Worm (Caenorhabditis elegans) whole organism, young adult: Measurements from ENCODE around the gene F26G1.5.

ENCODE experiments used
- B0019.2 ChIP-seq: fragments of 200-800 bp; sonication (Bioruptor generic); conservative IDR thresholded peaks from 2 replicates; pipeline ENCODE4 v1.3.6; 2022; ENCODE audit warnings: missing genetic modification reagents, missing genetic modification characterization, missing compliant biosample characterization
- B0261.1 ChIP-seq: sonication (generic microtip); optimal IDR thresholded peaks from 2 replicates; lab custom pipeline; 2016; ENCODE audit warnings: mild to moderate bottlenecking, missing genetic modification characterization, moderate library complexity, missing compliant biosample characterization
- F23B12.7 ChIP-seq: sonication (generic microtip); optimal IDR thresholded peaks from 2 replicates; lab custom pipeline; 2017; ENCODE audit warnings: missing genetic modification characterization, mild to moderate bottlenecking, missing compliant biosample characterization, antibody characterized with exemption, moderate library complexity; ENCODE audit not compliant: insufficient read depth
- F33H1.4 ChIP-seq: fragments of 200-800 bp; sonication (Bioruptor generic); IDR thresholded peaks from 2 replicates; pipeline ENCODE4 v1.3.6; 2022; ENCODE audit warnings: missing genetic modification reagents, missing genetic modification characterization, missing compliant biosample characterization
- F37B4.10 ChIP-seq: fragments of 200-800 bp; sonication (Bioruptor generic); IDR thresholded peaks from 2 replicates; pipeline ENCODE4 v1.3.6; 2022; ENCODE audit warnings: missing genetic modification characterization, missing compliant biosample characterization
- F52B5.7 ChIP-seq: sonication (generic microtip); optimal IDR thresholded peaks from 2 replicates; lab custom pipeline; 2016; ENCODE audit warnings: mild to moderate bottlenecking, missing genetic modification characterization, missing compliant biosample characterization
- F57C9.4 ChIP-seq: sonication (generic microtip); optimal IDR thresholded peaks from 2 replicates; lab custom pipeline; 2017; ENCODE audit warnings: mild to moderate bottlenecking, missing genetic modification characterization, missing compliant biosample characterization
- K11D2.4 ChIP-seq: fragments of 200-800 bp; sonication (Bioruptor generic); IDR thresholded peaks from 2 replicates; pipeline ENCODE4 v1.3.6; 2022; ENCODE audit warnings: missing genetic modification reagents, missing genetic modification characterization, missing compliant biosample characterization
- Y95B8A.8 ChIP-seq: fragments of 200-800 bp; sonication (Bioruptor generic); IDR thresholded peaks from 2 replicates; pipeline ENCODE4 v1.3.6; 2022; ENCODE audit warnings: missing genetic modification reagents, missing genetic modification characterization, missing compliant biosample characterization
- ZK185.1 ChIP-seq: sonication (generic microtip); optimal IDR thresholded peaks from 2 replicates; lab custom pipeline; 2016; ENCODE audit warnings: mild to moderate bottlenecking, missing genetic modification characterization, missing compliant biosample characterization; ENCODE audit not compliant: poor library complexity, severe bottlenecking
- akir-1 ChIP-seq: fragments of 200-800 bp; sonication (Bioruptor generic); optimal IDR thresholded peaks from 2 replicates; lab custom pipeline; 2018; ENCODE audit warnings: mild to moderate bottlenecking, missing genetic modification characterization, moderate library complexity, missing compliant biosample characterization
- ama-1 ChIP-seq, 3 experiments: fragments of 150-350 bp in 1 of 3; sonication (generic microtip) in 2 of 3; optimal IDR thresholded peaks; 2 replicates each; lab custom pipeline; 2014 to 2018; ENCODE audit warnings: missing biosample characterization in 2 of 3, missing genetic modification characterization in 2 of 3, missing genetic modification reagents in 2 of 3
- aptf-2 ChIP-seq: fragments of 200-800 bp; sonication (Bioruptor generic); conservative IDR thresholded peaks from 2 replicates; pipeline ENCODE4 v1.3.6; 2022; ENCODE audit warnings: missing genetic modification reagents, missing genetic modification characterization, missing compliant biosample characterization
- attf-3 ChIP-seq: fragments of 200-800 bp; sonication (Bioruptor generic); conservative IDR thresholded peaks from 2 replicates; pipeline ENCODE4 v1.3.6; 2022; ENCODE audit warnings: missing genetic modification reagents, missing genetic modification characterization, missing compliant biosample characterization
- ccch-3 ChIP-seq: fragments of 200-800 bp; sonication (Bioruptor generic); optimal IDR thresholded peaks from 2 replicates; lab custom pipeline; 2018; ENCODE audit warnings: mild to moderate bottlenecking, missing genetic modification characterization, missing compliant biosample characterization
- cebp-2 ChIP-seq: fragments of 200-800 bp; sonication (Bioruptor generic); IDR thresholded peaks from 2 replicates; pipeline ENCODE4 v1.3.6; 2022; ENCODE audit warnings: missing genetic modification characterization, missing compliant biosample characterization
- ceh-100 ChIP-seq: fragments of 200-800 bp; sonication (Bioruptor generic); IDR thresholded peaks from 2 replicates; pipeline ENCODE4 v1.3.6; 2022; ENCODE audit warnings: missing genetic modification reagents, missing genetic modification characterization, missing compliant biosample characterization
- ceh-79 ChIP-seq: sonication (generic microtip); optimal IDR thresholded peaks from 2 replicates; lab custom pipeline; 2017; ENCODE audit warnings: mild to moderate bottlenecking, missing genetic modification characterization, missing compliant biosample characterization
- ceh-91 ChIP-seq: fragments of 200-800 bp; sonication (Bioruptor generic); IDR thresholded peaks from 2 replicates; pipeline ENCODE4 v1.3.6; 2022; ENCODE audit warnings: missing genetic modification reagents, missing genetic modification characterization, missing compliant biosample characterization
- die-1 ChIP-seq: sonication (generic microtip); optimal IDR thresholded peaks from 2 replicates; lab custom pipeline; 2016; ENCODE audit warnings: missing genotype, mild to moderate bottlenecking, missing genetic modification characterization, missing compliant biosample characterization
- dox-1 ChIP-seq: fragments of 200-800 bp; sonication (Bioruptor generic); IDR thresholded peaks from 2 replicates; pipeline ENCODE4 v1.3.6; 2022; ENCODE audit warnings: missing genetic modification reagents, missing genetic modification characterization, missing compliant biosample characterization
- egl-44 ChIP-seq: fragments of 200-800 bp; sonication (Bioruptor generic); IDR thresholded peaks from 2 replicates; pipeline ENCODE4 v1.3.6; 2022; ENCODE audit warnings: missing genetic modification reagents, missing genetic modification characterization, missing compliant biosample characterization
- hlh-12 ChIP-seq: sonication (generic microtip); optimal IDR thresholded peaks from 2 replicates; lab custom pipeline; 2016; ENCODE audit warnings: missing genetic modification characterization, missing compliant biosample characterization
- lin-35 ChIP-seq, 3 experiments: fragments of 150-350 bp in 2 of 3; sonication (generic microtip) in 1 of 3; optimal IDR thresholded peaks; 2 replicates each; lab custom pipeline; 2014 to 2018; ENCODE audit warnings: missing biosample characterization in 3 of 3, missing genetic modification characterization in 3 of 3, missing genetic modification reagents in 3 of 3
- madf-10 ChIP-seq: sonication (generic microtip); optimal IDR thresholded peaks from 2 replicates; lab custom pipeline; 2016; ENCODE audit warnings: mild to moderate bottlenecking, missing genetic modification characterization, missing compliant biosample characterization
- madf-8 ChIP-seq: fragments of 200-800 bp; sonication (Bioruptor generic); conservative IDR thresholded peaks from 2 replicates; pipeline ENCODE4 v1.3.6; 2022; ENCODE audit warnings: missing genetic modification reagents, missing genetic modification characterization, missing compliant biosample characterization
- mes-4 ChIP-seq: sonication (generic microtip); optimal IDR thresholded peaks from 2 replicates; lab custom pipeline; 2016; ENCODE audit warnings: missing genotype, missing genetic modification characterization, missing compliant biosample characterization
- mxl-1 ChIP-seq: sonication (generic microtip); optimal IDR thresholded peaks from 2 replicates; lab custom pipeline; 2016; ENCODE audit warnings: missing genetic modification characterization, missing compliant biosample characterization
- nhr-120 ChIP-seq: fragments of 200-800 bp; sonication (Bioruptor generic); IDR thresholded peaks from 2 replicates; pipeline ENCODE4 v1.3.6; 2022; ENCODE audit warnings: missing genetic modification characterization, missing compliant biosample characterization
- nhr-179 ChIP-seq: sonication (generic microtip); optimal IDR thresholded peaks from 2 replicates; lab custom pipeline; 2016; ENCODE audit warnings: mild to moderate bottlenecking, missing genetic modification characterization, missing compliant biosample characterization
- nhr-27 ChIP-seq: fragments of 200-800 bp; sonication (Bioruptor generic); optimal IDR thresholded peaks from 2 replicates; lab custom pipeline; 2018; ENCODE audit warnings: mild to moderate bottlenecking, missing genetic modification characterization, moderate library complexity, missing compliant biosample characterization
- pbrm-1 ChIP-seq: fragments of 200-800 bp; sonication (Bioruptor generic); IDR thresholded peaks from 2 replicates; pipeline ENCODE4 v1.3.6; 2022; ENCODE audit warnings: missing genetic modification reagents, missing genetic modification characterization, missing compliant biosample characterization
- pha-4 ChIP-seq: fragments of 150-350 bp; sonication (generic microtip); optimal IDR thresholded peaks from 2 replicates; lab custom pipeline; 2014; ENCODE audit warnings: missing biosample characterization, missing genetic modification reagents, missing genetic modification characterization
- rcor-1 ChIP-seq: fragments of 200-800 bp; sonication (Bioruptor generic); IDR thresholded peaks from 2 replicates; pipeline ENCODE4 v1.3.6; 2022; ENCODE audit warnings: missing genetic modification reagents, missing genetic modification characterization, missing compliant biosample characterization
- rpc-1 ChIP-seq, 2 experiments: fragments of 150-350 bp in 1 of 2; sonication (generic microtip) in 1 of 2; optimal IDR thresholded peaks; 2 replicates each; lab custom pipeline; 2014 to 2018; ENCODE audit warnings: missing biosample characterization in 1 of 2, missing genetic modification characterization in 1 of 2, missing genetic modification reagents in 1 of 2, missing genotype in 1 of 2
- tbx-9 ChIP-seq: sonication (generic microtip); optimal IDR thresholded peaks from 2 replicates; lab custom pipeline; 2016; ENCODE audit warnings: borderline replicate concordance, missing genetic modification characterization, inconsistent platforms, missing compliant biosample characterization
- ztf-22 ChIP-seq: fragments of 200-800 bp; sonication (Bioruptor generic); optimal IDR thresholded peaks from 2 replicates; lab custom pipeline; 2018; ENCODE audit warnings: mild to moderate bottlenecking, missing genetic modification characterization, moderate library complexity, missing compliant biosample characterization
- ztf-25 ChIP-seq: fragments of 200-800 bp; sonication (Bioruptor generic); IDR thresholded peaks from 2 replicates; pipeline ENCODE4 v1.3.6; 2022; ENCODE audit warnings: missing genetic modification reagents, missing genetic modification characterization, missing compliant biosample characterization
- ztf-3 ChIP-seq: fragments of 200-800 bp; sonication (Bioruptor generic); optimal IDR thresholded peaks from 2 replicates; lab custom pipeline; 2018; ENCODE audit warnings: mild to moderate bottlenecking, missing genetic modification characterization, missing compliant biosample characterization

Gene F26G1.5

ce11 chrII:4771282-4771681 is at the start of gene F26G1.5:
Gene F26G1.5 (minus strand): TSS chrII:4771382.
- TF ChIP-seq F23B12.7 (tag; lab: Kevin White, UChicago): no peak
- TF ChIP-seq madf-8: no peak
- TF ChIP-seq aptf-2 (GFP tag; lab: Robert Waterston, UW): no peak
- TF ChIP-seq mxl-1: no peak
- TF ChIP-seq F52B5.7: no peak

ce11 chrII:4818780-4819179 is 47.6 kb upstream of the F26G1.5 start:
- no peak for TF ChIP-seq ZK185.1 (tag; lab: Kevin White, UChicago)
- no peak for TF ChIP-seq mes-4 (tag; lab: Kevin White, UChicago)
- no peak for TF ChIP-seq B0261.1
- no peak for TF ChIP-seq ccch-3
- no peak for TF ChIP-seq pha-4 (tag; lab: Kevin White, UChicago)
- no peak for TF ChIP-seq akir-1 (GFP tag; lab: Kevin White, UChicago)
- TF ChIP-seq nhr-27 (tag; lab: Kevin White, UChicago): no peak
- no peak for TF ChIP-seq nhr-120
- no peak for TF ChIP-seq pbrm-1 (GFP tag; lab: Robert Waterston, UW)
- TF ChIP-seq K11D2.4: no peak

- TF ChIP-seq B0019.2 (GFP tag; lab: Robert Waterston, UW) (no peak), F33H1.4 (GFP tag; lab: Robert Waterston, UW) (no peak), lin-35 (GFP tag; optimal IDR thresholded peaks at IDR 0.05; lab: Kevin White, UChicago) (no peak), ceh-100 (GFP tag; lab: Robert Waterston, UW) (no peak), attf-3 (no peak), Y95B8A.8 (no peak), ama-1 (optimal IDR thresholded peaks at IDR 0.05; lab: Kevin White, UChicago) (no peak), ama-1 (GFP tag; optimal IDR thresholded peaks at IDR 0.05; lab: Kevin White, UChicago) (no peak), ztf-3 (GFP tag; lab: Kevin White, UChicago) (no peak), dox-1 (GFP tag; lab: Robert Waterston, UW) (no peak), F52B5.7 (no peak), rpc-1 (optimal IDR thresholded peaks at IDR 0.05; lab: Kevin White, UChicago) (no peak), rpc-1 (tag; optimal IDR thresholded peaks at IDR 0.05; lab: Kevin White, UChicago) (no peak), cebp-2 (GFP tag; lab: Robert Waterston, UW) (no peak), ceh-79 (tag; lab: Kevin White, UChicago) (no peak), mxl-1 (no peak), F57C9.4 (tag; lab: Kevin White, UChicago) (no peak), hlh-12 (tag; lab: Kevin White, UChicago) (no peak), egl-44 (no peak), ceh-91 (GFP tag; lab: Robert Waterston, UW) (no peak), rcor-1 (no peak)
Observed at ce11 chrII:4815356-4815755, 44.2 kb upstream of the F26G1.5 start.

ce11 chrII:4811986-4812385 is 40.8 kb upstream of the F26G1.5 start, which contains the start of gene rig-6:
Gene rig-6 (minus strand): TSS chrII:4812086.
- TF ChIP-seq ceh-91 (GFP tag; lab: Robert Waterston, UW) (no peak), nhr-179 (tag; lab: Kevin White, UChicago) (no peak), ztf-22 (GFP tag; lab: Kevin White, UChicago) (no peak), F33H1.4 (GFP tag; lab: Robert Waterston, UW) (no peak), die-1 (tag; lab: Kevin White, UChicago) (no peak), Y95B8A.8 (no peak), tbx-9 (tag; lab: Kevin White, UChicago) (no peak), madf-10 (tag; lab: Kevin White, UChicago) (no peak), F37B4.10 (no peak), ztf-25 (GFP tag; lab: Robert Waterston, UW) (no peak)
